Fruit fly (Drosophila melanogaster) whole organism, larva: ENCODE data around the gene CG17193.

Experiments
- noc ChIP-seq: fragments of 200-800 bp; sonication (Bioruptor generic); optimal IDR thresholded peaks from 3 replicates; lab custom pipeline; 2019; ENCODE audit warnings: missing biosample characterization, mild to moderate bottlenecking, missing genetic modification characterization, moderate library complexity

CG17193 gene

DNA sequence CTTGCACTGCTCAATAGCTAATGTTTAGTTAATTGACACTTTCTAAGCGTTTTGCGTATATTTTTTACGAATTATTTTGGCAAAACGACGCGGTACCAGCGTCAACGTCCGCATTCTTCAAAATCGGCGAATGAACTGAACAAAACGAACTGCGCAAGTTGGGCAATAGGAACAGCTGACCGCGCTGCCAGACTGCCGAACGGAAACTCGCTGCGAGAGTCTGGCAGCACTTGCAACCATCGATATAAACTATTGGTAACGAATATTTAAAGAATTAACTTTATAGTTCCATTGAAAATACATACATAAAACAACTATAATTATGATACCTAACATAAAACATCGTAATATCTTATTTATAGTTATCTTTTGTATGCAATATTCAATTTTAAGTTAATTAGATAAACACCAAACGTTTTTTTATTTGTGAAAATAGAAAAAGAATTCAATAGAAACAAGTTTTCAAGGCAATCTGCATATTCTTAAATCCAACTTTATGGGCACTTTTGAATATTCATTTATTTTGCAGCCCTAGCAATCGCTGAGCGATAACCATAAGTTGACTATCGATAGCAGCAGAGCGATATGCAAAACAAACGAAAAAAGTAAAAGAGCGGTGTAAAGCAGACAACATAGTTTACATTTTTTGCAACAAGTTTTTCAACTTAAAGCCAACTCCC, 47.4 kb downstream of the CG17193 start, which contains the start of the genes Hs6st and MED25:
Gene Hs6st (minus strand): TSS at position 141 of the 680 bp plus-strand sequence.
Gene MED25 (plus strand): TSS at position 576 of the 680 bp plus-strand sequence.
- peak; percentile 61 for TF ChIP-seq noc

DNA sequence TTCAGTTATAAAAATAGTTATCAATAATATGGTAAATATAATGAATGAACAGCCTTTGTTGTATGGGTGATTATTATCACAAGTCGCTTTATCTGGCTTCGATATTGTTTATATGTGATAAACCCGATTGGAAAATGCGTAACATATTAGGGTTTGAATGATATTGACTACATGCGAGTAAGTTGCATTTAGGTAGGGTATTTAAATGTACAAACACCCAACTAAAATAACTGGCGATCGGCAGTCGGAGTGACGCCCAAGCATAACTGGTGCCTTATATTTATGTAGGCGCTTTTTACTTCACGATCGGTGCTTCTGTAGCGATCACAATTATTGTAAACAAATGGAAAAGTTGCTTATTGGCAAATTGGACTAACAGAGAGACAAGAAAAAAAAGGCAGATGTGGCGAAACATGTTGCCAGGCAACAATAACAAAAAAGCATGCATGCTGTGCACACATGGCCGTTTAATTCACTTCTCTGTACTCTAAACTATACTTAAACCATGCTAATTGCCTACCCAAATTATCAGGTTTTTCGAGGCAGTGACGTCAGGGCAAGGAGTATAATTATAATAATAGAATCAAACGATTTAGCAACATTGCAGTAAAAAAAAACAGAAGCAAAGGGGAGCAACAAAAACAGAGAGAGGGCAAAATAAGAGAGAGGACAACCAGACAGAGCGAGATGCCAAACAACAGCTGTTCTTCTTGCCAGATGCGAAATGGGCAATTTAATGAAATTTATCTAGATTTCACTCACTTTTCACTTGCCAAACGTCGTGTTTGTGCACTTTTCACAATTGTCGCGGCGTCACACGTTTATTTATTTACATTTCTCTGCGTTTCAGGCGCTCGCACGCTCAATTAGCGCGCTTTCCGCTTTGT, 48.3 kb downstream of the CG17193 start:
- no peak for TF ChIP-seq noc

DNA sequence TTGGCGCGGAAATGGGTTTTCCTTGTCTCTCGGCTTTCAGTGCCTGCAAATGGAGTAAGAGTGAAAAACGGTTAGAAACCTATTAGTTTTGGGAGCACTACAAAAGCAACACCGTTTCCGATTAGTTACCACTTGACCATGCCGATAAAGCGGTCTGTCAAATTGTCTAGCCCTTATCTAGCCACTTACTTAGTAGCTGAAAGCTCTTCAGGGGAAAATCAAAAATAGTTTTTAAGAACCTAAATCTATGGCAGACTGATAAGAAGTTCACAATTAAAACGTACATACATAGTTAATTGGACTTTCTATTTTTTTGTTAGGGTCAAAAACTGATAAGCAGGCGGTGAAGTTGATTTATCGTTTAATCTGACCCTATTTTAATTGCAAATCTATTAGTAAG, 49.3 kb downstream of the CG17193 start:
- TF ChIP-seq noc: peak; percentile 68

DNA sequence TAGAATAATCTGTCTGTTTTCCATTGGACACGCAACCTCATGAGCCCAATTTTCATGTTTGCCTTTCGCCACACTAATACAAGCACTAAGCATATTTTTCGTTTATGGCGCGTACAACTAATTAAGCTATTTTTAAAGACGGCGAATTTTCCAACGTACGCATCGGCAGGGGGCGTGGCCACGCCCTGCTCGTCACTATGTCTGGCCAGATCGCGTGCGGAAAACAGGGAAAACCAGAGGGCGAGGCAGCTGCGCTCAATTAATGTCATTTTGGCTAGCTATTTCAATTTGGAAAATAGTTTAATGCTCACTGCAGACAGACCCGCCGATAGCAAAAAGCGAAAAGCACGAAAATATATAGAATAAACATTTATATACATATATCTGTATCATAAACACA, 51.2 kb downstream of the CG17193 start:
- no peak for TF ChIP-seq noc

DNA sequence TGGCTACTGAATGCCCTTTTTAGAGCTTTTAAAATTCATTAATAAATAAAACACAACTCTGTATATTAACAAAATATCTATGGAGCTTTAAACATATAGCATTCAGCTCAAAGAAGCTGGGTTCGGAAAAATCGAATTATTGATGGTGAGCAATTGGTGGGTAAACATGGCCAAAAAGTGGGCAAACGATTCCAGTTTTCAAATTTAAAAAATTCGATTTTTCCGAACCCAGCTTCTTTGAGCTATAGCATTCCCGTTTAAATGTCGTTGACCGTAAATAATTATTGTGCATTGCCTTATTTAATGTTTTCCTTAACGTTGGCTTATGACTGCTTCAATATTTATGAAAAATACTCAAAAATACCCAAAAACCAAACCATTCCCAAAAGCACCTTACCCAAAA, 54.3 kb downstream of the CG17193 start:
- TF ChIP-seq noc: no peak

DNA sequence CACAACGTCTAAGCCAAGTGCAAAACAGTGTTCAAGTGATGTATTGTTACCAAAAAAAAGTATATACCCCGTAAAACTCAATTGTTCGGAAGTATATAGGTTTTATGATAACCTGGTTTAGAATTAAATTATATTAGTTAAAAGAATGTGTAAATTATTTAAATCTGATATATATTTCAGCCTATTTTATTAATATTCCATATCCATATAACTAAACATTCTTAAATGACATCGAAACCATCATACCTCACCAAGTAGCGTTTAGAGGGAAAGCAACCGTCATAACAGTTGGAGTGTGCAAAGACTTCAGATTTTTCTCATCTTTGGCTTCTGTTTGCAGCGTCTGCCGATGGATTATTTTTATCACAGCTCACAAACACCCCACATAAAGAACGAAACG, 56.4 kb downstream of the CG17193 start:
- TF ChIP-seq noc: peak; percentile 86

DNA sequence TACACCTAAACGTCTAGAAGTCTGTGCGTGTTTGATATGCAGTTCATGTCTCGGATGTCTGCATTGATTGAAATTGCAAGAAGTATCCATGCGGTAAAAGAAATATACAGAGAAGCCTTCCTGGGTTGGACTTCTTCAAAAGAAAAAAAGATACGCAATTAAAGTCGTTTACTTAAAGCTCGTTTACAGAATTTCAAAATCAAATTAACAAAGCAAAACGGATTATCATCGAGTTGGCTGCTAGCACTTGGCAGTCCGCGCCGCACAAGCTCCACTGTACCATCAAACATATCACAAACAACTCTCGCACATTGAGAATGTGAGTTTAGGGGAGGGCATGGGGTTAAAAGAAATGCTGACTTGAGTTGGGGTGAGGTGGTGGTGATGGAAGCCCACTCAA, 57.5 kb downstream of the CG17193 start:
- peak; percentile 4 for TF ChIP-seq noc

DNA sequence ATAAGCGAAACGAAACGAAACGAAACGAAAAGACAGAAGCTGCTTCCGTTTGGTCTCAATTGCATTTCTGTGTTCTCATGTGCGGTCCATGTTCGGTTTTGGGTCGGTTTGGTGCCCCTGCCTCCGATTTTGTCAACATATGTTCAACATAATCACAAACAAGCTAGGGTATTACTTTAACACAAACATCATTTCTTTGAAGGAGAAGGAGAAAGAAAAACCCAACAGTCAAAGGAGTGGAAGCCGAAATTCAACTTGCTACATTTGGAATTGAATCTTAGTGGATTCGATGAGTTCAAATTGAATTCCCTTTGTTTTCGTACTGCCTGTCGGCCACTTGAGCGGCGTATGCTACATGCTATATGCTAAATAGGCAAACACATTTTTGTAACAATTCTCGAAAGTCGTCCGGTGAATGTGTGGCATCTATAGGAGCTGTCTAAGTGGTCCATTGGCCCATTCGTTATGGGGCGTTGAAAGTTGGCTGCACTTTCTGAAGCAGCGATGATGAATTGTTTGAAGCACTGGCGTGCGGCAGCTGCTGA, 58.3 kb downstream of the CG17193 start:
- TF ChIP-seq noc: no peak

DNA sequence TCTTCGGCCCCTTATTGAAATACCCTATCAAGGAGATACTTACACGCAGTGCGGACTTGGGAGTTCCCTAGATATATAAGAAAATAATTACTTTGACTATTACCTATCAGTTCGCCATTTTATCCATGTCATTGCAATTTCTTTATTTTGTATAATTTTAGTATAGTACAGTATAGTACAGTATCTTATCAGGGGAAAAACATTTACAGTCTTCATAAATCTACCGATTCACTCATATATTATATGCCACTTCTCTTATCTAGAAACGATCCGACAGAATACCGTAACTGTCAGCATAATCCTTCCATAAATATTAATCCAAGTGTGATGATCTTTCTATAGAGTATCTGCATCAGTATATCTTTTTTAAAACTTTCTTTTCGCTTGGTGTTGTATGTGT, 59.5 kb downstream of the CG17193 start:
- TF ChIP-seq noc: no peak

DNA sequence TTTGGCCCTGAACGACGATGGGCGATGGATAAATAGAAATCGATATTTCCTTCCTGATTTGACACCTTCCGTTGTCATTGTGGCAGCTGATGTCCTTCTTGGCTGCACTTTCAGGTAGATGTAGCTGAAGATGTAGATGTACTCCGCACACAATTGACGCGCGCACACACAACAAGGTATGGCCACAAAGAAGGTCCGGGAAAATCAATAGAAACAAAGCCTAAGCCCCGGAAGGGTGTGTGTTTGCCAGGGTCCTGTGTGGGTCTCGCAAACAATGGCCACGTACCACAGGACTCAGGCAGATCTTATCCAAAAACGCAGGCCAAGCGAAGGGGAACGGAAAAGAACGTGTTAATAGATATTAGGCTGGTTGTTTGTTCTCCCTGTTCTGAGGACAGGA, 60.5 kb downstream of the CG17193 start:
- TF ChIP-seq noc: no peak
